Fruit fly (Drosophila melanogaster): ENCODE measurements around the gene Rbp1.

DNA sequence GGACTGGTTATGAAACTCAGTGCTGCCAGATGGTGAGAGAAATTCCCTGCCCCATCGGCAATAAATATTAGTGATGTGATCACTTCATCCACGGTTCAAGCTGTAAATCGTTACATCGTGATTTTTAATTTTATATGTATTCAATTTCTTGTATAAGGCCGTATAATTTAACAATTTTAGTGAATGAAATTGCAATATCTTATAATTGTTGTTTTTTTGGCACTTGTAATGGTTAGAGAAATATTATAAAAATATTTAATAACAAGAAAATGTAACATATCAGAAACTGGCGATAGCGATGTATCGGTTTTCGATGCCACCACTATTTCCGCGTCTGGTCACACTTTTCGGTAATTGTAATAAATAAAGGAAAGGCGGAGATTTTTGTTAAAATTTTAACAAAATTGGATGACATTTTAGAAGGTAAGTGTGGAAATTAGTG lies at the start of gene Rbp1, which contains the start of gene mRpL37:
- TF ChIP-seq CG11085 (GFP tag; IDR thresholded peaks at IDR 0.05) = peak; percentile 27; the same call in 1 of the 2 replicates
- no peak for TF ChIP-seq Hr78 (GFP tag; optimal IDR thresholded peaks at IDR 0.05)
- TF ChIP-seq CG2129 (GFP tag; IDR thresholded peaks at IDR 0.05; ENCODE audit: partially characterized antibody) = peak; percentile 98
- TF ChIP-seq Sry-β (GFP tag; optimal IDR thresholded peaks at IDR 0.05) = peak; percentile 72
- TF ChIP-seq Tbp (GFP tag; optimal IDR thresholded peaks at IDR 0.05) = no peak
- TF ChIP-seq tin (GFP tag; optimal IDR thresholded peaks at IDR 0.05) = peak; percentile 78
- no peak for TF ChIP-seq GATAe (GFP tag; conservative IDR thresholded peaks at IDR 0.05)
- no peak for TF ChIP-seq bowl (GFP tag; IDR thresholded peaks at IDR 0.05)
- peak; percentile 80 for TF ChIP-seq slou (GFP tag; optimal IDR thresholded peaks at IDR 0.05)
- peak; percentile 33 for TF ChIP-seq CG7786 (GFP tag; optimal IDR thresholded peaks at IDR 0.05)
- TF ChIP-seq Mes4 (GFP tag; optimal IDR thresholded peaks at IDR 0.05) = no peak
